Worm (Caenorhabditis elegans): ENCODE measurements around the gene B0416.5.

Gene B0416.5

ce11 chrX:9270753-9271152, at the start of gene B0416.5:
Gene B0416.5, minus strand, starts transcription at chrX:9270853.
- no peak for TF ChIP-seq unc-62 (GFP tag; optimal IDR thresholded peaks at IDR 0.05)

ce11 chrX:9319080-9319479, 48.4 kb upstream of the B0416.5 start, which contains the start of gene npr-7:
Gene npr-7, minus strand, starts transcription at chrX:9319180.
- TF ChIP-seq unc-62 (GFP tag; optimal IDR thresholded peaks at IDR 0.05) = no peak

ce11 chrX:9314397-9314796, 43.7 kb upstream of the B0416.5 start, which contains the start of gene ttr-38:
Gene ttr-38, minus strand, starts transcription at chrX:9314497.
- no peak for TF ChIP-seq unc-62 (GFP tag; optimal IDR thresholded peaks at IDR 0.05)

- TF ChIP-seq unc-62 (GFP tag; optimal IDR thresholded peaks at IDR 0.05) = no peak
Measured at ce11 chrX:9311225-9311624, 40.6 kb upstream of the B0416.5 start, which contains the start of gene H29C22.1. Gene H29C22.1, minus strand, starts transcription at chrX:9311325.

- no peak for TF ChIP-seq unc-62 (GFP tag; optimal IDR thresholded peaks at IDR 0.05)
Measured at ce11 chrX:9303422-9303821, 32.8 kb upstream of the B0416.5 start, which contains the start of gene tmc-2. Gene tmc-2, plus strand, starts transcription at chrX:9303722.

ce11 chrX:9302763-9303162, 32.1 kb upstream of the B0416.5 start:
- no peak for TF ChIP-seq unc-62 (GFP tag; optimal IDR thresholded peaks at IDR 0.05)

ce11 chrX:9300379-9300778, 29.7 kb upstream of the B0416.5 start:
- TF ChIP-seq unc-62 (GFP tag; optimal IDR thresholded peaks at IDR 0.05) = no peak

ce11 chrX:9298846-9299245, 28.2 kb upstream of the B0416.5 start, which contains the start of gene B0416.2:
Gene B0416.2, plus strand, starts transcription at chrX:9299146.
- TF ChIP-seq unc-62 (GFP tag; optimal IDR thresholded peaks at IDR 0.05) = no peak

- no peak for TF ChIP-seq unc-62 (GFP tag; optimal IDR thresholded peaks at IDR 0.05)
Measured at ce11 chrX:9297834-9298233, 27.2 kb upstream of the B0416.5 start, which contains the start of gene B0416.7. Gene B0416.7, minus strand, starts transcription at chrX:9297934.

- no peak for TF ChIP-seq unc-62 (GFP tag; optimal IDR thresholded peaks at IDR 0.05)
Measured at ce11 chrX:9296591-9296990, 25.9 kb upstream of the B0416.5 start, which contains the start of gene gly-13. Gene gly-13, minus strand, starts transcription at chrX:9296622.

ce11 chrX:9295471-9295870, 24.8 kb upstream of the B0416.5 start:
- no peak for TF ChIP-seq unc-62 (GFP tag; optimal IDR thresholded peaks at IDR 0.05)

ce11 chrX:9291345-9291744, 20.7 kb upstream of the B0416.5 start, which contains the start of gene B0416.3:
Gene B0416.3, plus strand, starts transcription at chrX:9291645.
- no peak for TF ChIP-seq unc-62 (GFP tag; optimal IDR thresholded peaks at IDR 0.05)

ce11 chrX:9283026-9283425, 12.4 kb upstream of the B0416.5 start, which contains the start of gene B0416.11:
Gene B0416.11, minus strand, starts transcription at chrX:9283126.
- no peak for TF ChIP-seq unc-62 (GFP tag; optimal IDR thresholded peaks at IDR 0.05)

- no peak for TF ChIP-seq unc-62 (GFP tag; optimal IDR thresholded peaks at IDR 0.05)
Measured at ce11 chrX:9278653-9279052, 8.0 kb upstream of the B0416.5 start, which contains the start of gene B0416.4. Gene B0416.4, plus strand, starts transcription at chrX:9278953.

- no peak for TF ChIP-seq unc-62 (GFP tag; optimal IDR thresholded peaks at IDR 0.05)
Measured at ce11 chrX:9274574-9274973, 3.9 kb upstream of the B0416.5 start, which contains the start of gene B0416.10. Gene B0416.10, minus strand, starts transcription at chrX:9274674.

- no peak for TF ChIP-seq unc-62 (GFP tag; optimal IDR thresholded peaks at IDR 0.05)
Measured at ce11 chrX:9271886-9272285, 1.2 kb upstream of the B0416.5 start.

ce11 chrX:9268373-9268772, 2.3 kb downstream of the B0416.5 start:
- no peak for TF ChIP-seq unc-62 (GFP tag; optimal IDR thresholded peaks at IDR 0.05)

- no peak for TF ChIP-seq unc-62 (GFP tag; optimal IDR thresholded peaks at IDR 0.05)
Measured at ce11 chrX:9266512-9266911, 4.1 kb downstream of the B0416.5 start.
